In genomic region chr2L:3376684-3377086, dm6 we compare ENCODE assay signal across 1 fruit fly cellular context.
TF ChIP-seq lines count a peak whose summit lies in the region.

TSS of gene CG9662 (minus strand) at chr2L:3376737.
TSS of gene Ptpa (plus strand) at chr2L:3377002.

TF ChIP-seq in whole organism, embryonic, 481 proteins besides CTCF, POLR2A, EP300 and RAD21 (continued from another document):
- 0 out of 2 replicates have a peak, but pooled peaks have one; percentile 23 for TF ChIP-seq gt (GFP tag; IDR thresholded peaks at IDR 0.05; lab: Robert Waterston, UW)
- TF ChIP-seq zfh1 (GFP tag; IDR thresholded peaks at IDR 0.05; lab: Robert Waterston, UW) = peak; percentile 80
- peak; percentile 80 for TF ChIP-seq CG4820 (GFP tag; optimal IDR thresholded peaks at IDR 0.05; lab: Kevin White, UChicago)
- TF ChIP-seq CG13894 (tag; optimal IDR thresholded peaks at IDR 0.05; lab: Kevin White, UChicago) = peak; percentile 54
- peak; percentile 76 for TF ChIP-seq CG14441 (GFP tag; IDR thresholded peaks at IDR 0.05; lab: Robert Waterston, UW)
- TF ChIP-seq HmgD (GFP tag; optimal IDR thresholded peaks at IDR 0.05; lab: Kevin White, UChicago) = peak; percentile 43
- TF ChIP-seq sr (GFP tag; IDR thresholded peaks at IDR 0.05; lab: Robert Waterston, UW) = peak; percentile 59; the same call in 1 of the 3 replicates
- TF ChIP-seq HmgZ (tag; optimal IDR thresholded peaks at IDR 0.05; lab: Kevin White, UChicago) = peak; percentile 80
- TF ChIP-seq cwo (GFP tag; optimal IDR thresholded peaks at IDR 0.05; lab: Kevin White, UChicago) = peak; percentile 21
- peak; percentile 39 for TF ChIP-seq pb (GFP tag; optimal IDR thresholded peaks at IDR 0.05; lab: Kevin White, UChicago)
- peak; percentile 76 for TF ChIP-seq CG42726 (GFP tag; IDR thresholded peaks at IDR 0.05; lab: Robert Waterston, UW; ENCODE audit: partially characterized antibody)
- peak; percentile 74 for TF ChIP-seq CG11504 (tag; optimal IDR thresholded peaks at IDR 0.05; lab: Kevin White, UChicago)
- peak; percentile 88 for TF ChIP-seq H2.0 (GFP tag; IDR thresholded peaks at IDR 0.05; lab: Robert Waterston, UW)
- TF ChIP-seq hbn (GFP tag; IDR thresholded peaks at IDR 0.05; lab: Robert Waterston, UW; ENCODE audit: partially characterized antibody) = peak; percentile 85
- TF ChIP-seq CG3838 (GFP tag; optimal IDR thresholded peaks at IDR 0.05; lab: Kevin White, UChicago) = peak; percentile 13
- TF ChIP-seq CG17359 (tag; optimal IDR thresholded peaks at IDR 0.05; lab: Kevin White, UChicago) = peak; percentile 66
- TF ChIP-seq ab (GFP tag; optimal IDR thresholded peaks at IDR 0.05; lab: Kevin White, UChicago) = peak; percentile 59
- peak; percentile 85 for TF ChIP-seq CG12659 (GFP tag; optimal IDR thresholded peaks at IDR 0.05; lab: Kevin White, UChicago)
- peak; percentile 98 for TF ChIP-seq row (GFP tag; IDR thresholded peaks at IDR 0.05; lab: Robert Waterston, UW)
- peak; percentile 90 for TF ChIP-seq CG2120 (GFP tag; optimal IDR thresholded peaks at IDR 0.05; lab: Kevin White, UChicago)
- TF ChIP-seq CG9437 (GFP tag; optimal IDR thresholded peaks at IDR 0.05; lab: Kevin White, UChicago) = peak; percentile 79
- no peak for TF ChIP-seq Poxn (GFP tag; IDR thresholded peaks at IDR 0.05; lab: Robert Waterston, UW)
- TF ChIP-seq CG31224 (GFP tag; IDR thresholded peaks at IDR 0.05; lab: Robert Waterston, UW) = peak; percentile 73
- peak; percentile 90 for TF ChIP-seq HLH54F (GFP tag; optimal IDR thresholded peaks at IDR 0.05; lab: Kevin White, UChicago)
- no peak for TF ChIP-seq BtbVII (GFP tag; optimal IDR thresholded peaks at IDR 0.05; lab: Kevin White, UChicago)
- no peak for TF ChIP-seq HLHmδ (GFP tag; optimal IDR thresholded peaks at IDR 0.05; lab: Kevin White, UChicago)
- TF ChIP-seq CG4404 (GFP tag; IDR thresholded peaks at IDR 0.05; lab: Robert Waterston, UW) = peak; percentile 82
- peak; percentile 92 for TF ChIP-seq unc-4 (GFP tag; IDR thresholded peaks at IDR 0.05; lab: Robert Waterston, UW; ENCODE audit: partially characterized antibody)
- TF ChIP-seq nerfin-2 (GFP tag; IDR thresholded peaks at IDR 0.05; lab: Robert Waterston, UW; ENCODE audit: partially characterized antibody) = peak; percentile 79
- TF ChIP-seq CG8290 (GFP tag; optimal IDR thresholded peaks at IDR 0.05; lab: Kevin White, UChicago) = peak; percentile 71
- TF ChIP-seq CG8290 (tag; optimal IDR thresholded peaks at IDR 0.05; lab: Kevin White, UChicago) = peak in 1 of 2 experiments; percentile 80
- peak; percentile 61; the same call in 2 of the 3 replicates for TF ChIP-seq otp (GFP tag; IDR thresholded peaks at IDR 0.05; lab: Robert Waterston, UW)
- peak; percentile 33; the same call in 1 of the 3 replicates for TF ChIP-seq so (GFP tag; IDR thresholded peaks at IDR 0.05; lab: Robert Waterston, UW)
- no peak for TF ChIP-seq TFAM (GFP tag; optimal IDR thresholded peaks at IDR 0.05; lab: Kevin White, UChicago)
- TF ChIP-seq CG43689 (GFP tag; IDR thresholded peaks at IDR 0.05; lab: Robert Waterston, UW) = no peak
- no peak; the same call in 2 of the 3 replicates for TF ChIP-seq CG14050 (GFP tag; IDR thresholded peaks at IDR 0.05; lab: Robert Waterston, UW)
- no peak for TF ChIP-seq Hr39 (optimal IDR thresholded peaks at IDR 0.05; lab: Kevin White, UChicago)
